Worm (Caenorhabditis elegans) whole organism, L4 larva: ENCODE data around the gene C25F9.2.

Source experiments
- F26F4.8 ChIP-seq: fragments of 200-800 bp; sonication (Bioruptor generic); conservative IDR thresholded peaks from 2 replicates; pipeline ENCODE4 v1.3.6; 2022; ENCODE audit warnings: missing genetic modification characterization, missing compliant biosample characterization
- F44E2.7 ChIP-seq: fragments of 200-800 bp; sonication (Bioruptor generic); IDR thresholded peaks from 2 replicates; pipeline ENCODE4 v2.1.2; 2022; ENCODE audit warnings: missing genetic modification characterization, missing compliant biosample characterization
- Y48G9A.11 ChIP-seq: fragments of 200-800 bp; sonication (Bioruptor generic); IDR thresholded peaks from 2 replicates; pipeline ENCODE4 v1.3.6; 2022; ENCODE audit warnings: missing genetic modification reagents, missing genetic modification characterization, missing compliant biosample characterization
- Y75B8A.6 ChIP-seq: fragments of 200-800 bp; sonication (Bioruptor generic); IDR thresholded peaks from 2 replicates; pipeline ENCODE4 v1.3.6; 2022; ENCODE audit warnings: missing genetic modification reagents, missing genetic modification characterization, missing compliant biosample characterization
- aha-1 ChIP-seq: fragments of 150-350 bp; peaks from one replicate; lab custom pipeline; 2014; ENCODE audit warnings: missing biosample characterization, missing genetic modification characterization
- attf-4 ChIP-seq: sonication (generic microtip); optimal IDR thresholded peaks from 3 replicates; lab custom pipeline; 2017; ENCODE audit warnings: missing biosample characterization, missing genetic modification characterization
- daf-12 ChIP-seq: fragments of 150-350 bp; optimal IDR thresholded peaks from 2 replicates; lab custom pipeline; 2014; ENCODE audit warnings: missing biosample characterization, missing genetic modification reagents, missing genetic modification characterization
- daf-19 ChIP-seq: fragments of 200-800 bp; sonication (Bioruptor generic); conservative IDR thresholded peaks from 2 replicates; pipeline ENCODE4 v1.3.6; 2022; ENCODE audit warnings: missing genetic modification characterization, missing compliant biosample characterization
- dmd-6 ChIP-seq: fragments of 200-800 bp; sonication (Bioruptor generic); IDR thresholded peaks from 2 replicates; pipeline ENCODE4 v1.3.6; 2022; ENCODE audit warnings: missing genetic modification reagents, missing genetic modification characterization, missing compliant biosample characterization
- dmd-9 ChIP-seq: fragments of 200-800 bp; sonication (Bioruptor generic); IDR thresholded peaks from 2 replicates; pipeline ENCODE4 v1.3.6; 2022; ENCODE audit warnings: missing genetic modification reagents, missing genetic modification characterization, missing compliant biosample characterization
- dpl-1 ChIP-seq: fragments of 150-350 bp; optimal IDR thresholded peaks from 2 replicates; lab custom pipeline; 2014; ENCODE audit warnings: missing biosample characterization, missing genetic modification reagents, missing genetic modification characterization
- fkh-10 ChIP-seq: fragments of 150-350 bp; optimal IDR thresholded peaks from 2 replicates; lab custom pipeline; 2014; ENCODE audit warnings: missing biosample characterization, missing genetic modification reagents, missing genetic modification characterization
- hlh-11 ChIP-seq: fragments of 200-800 bp; sonication (Bioruptor generic); optimal IDR thresholded peaks from 2 replicates; lab custom pipeline; 2018; ENCODE audit warnings: mild to moderate bottlenecking, missing genetic modification characterization, missing compliant biosample characterization
- hlh-30 ChIP-seq: sonication (generic microtip); optimal IDR thresholded peaks from 2 replicates; lab custom pipeline; 2017; ENCODE audit warnings: antibody characterized with exemption, mild to moderate bottlenecking, missing genetic modification characterization, missing compliant biosample characterization; ENCODE audit not compliant: insufficient read depth
- lsy-2 ChIP-seq, 2 experiments: fragments of 150-350 bp in 1 of 2; sonication (generic microtip) in 1 of 2; optimal IDR thresholded peaks; 2 replicates each; lab custom pipeline; 2014 to 2017; ENCODE audit warnings: missing biosample characterization in 2 of 2, missing genetic modification characterization in 2 of 2
- mdl-1 ChIP-seq, 2 experiments: fragments of 150-350 bp in 1 of 2; sonication (generic microtip) in 1 of 2; optimal IDR thresholded peaks; 2 replicates each; lab custom pipeline; 2014 to 2017; ENCODE audit warnings: missing biosample characterization in 2 of 2, missing genetic modification characterization in 2 of 2
- mxl-2 ChIP-seq: fragments of 200-800 bp; sonication (Bioruptor generic); conservative IDR thresholded peaks from 2 replicates; pipeline ENCODE4 v1.3.6; 2022; ENCODE audit warnings: missing genetic modification reagents, missing genetic modification characterization, missing compliant biosample characterization
- nhr-111 ChIP-seq: fragments of 200-800 bp; sonication (Bioruptor generic); optimal IDR thresholded peaks from 2 replicates; lab custom pipeline; 2018; ENCODE audit warnings: mild to moderate bottlenecking, missing genetic modification characterization, missing compliant biosample characterization
- nhr-28 ChIP-seq: fragments of 150-350 bp; optimal IDR thresholded peaks from 2 replicates; lab custom pipeline; 2014; ENCODE audit warnings: missing biosample characterization, missing genetic modification characterization
- nhr-77 ChIP-seq: fragments of 150-350 bp; optimal IDR thresholded peaks from 2 replicates; lab custom pipeline; 2014; ENCODE audit warnings: missing biosample characterization, missing genetic modification characterization
- pha-4 ChIP-seq, 2 experiments: fragments of 150-350 bp in 1 of 2; fragments of 200-800 bp in 1 of 2; sonication (Bioruptor generic) in 1 of 2; IDR thresholded peaks in 1 of 2; optimal IDR thresholded peaks in 1 of 2; 2 replicates each; pipeline versions ENCODE4 v1.3.6 to Lab custom; 2014 to 2022; ENCODE audit warnings: missing genetic modification characterization in 2 of 2, missing genetic modification reagents in 2 of 2, missing biosample characterization in 1 of 2, missing compliant biosample characterization in 1 of 2
- php-3 ChIP-seq: fragments of 200-800 bp; sonication (Bioruptor generic); IDR thresholded peaks from 2 replicates; pipeline ENCODE4 v1.3.6; 2022; ENCODE audit warnings: missing genetic modification reagents, missing genetic modification characterization, missing compliant biosample characterization
- pqm-1 ChIP-seq: sonication (generic microtip); optimal IDR thresholded peaks from 2 replicates; lab custom pipeline; 2017; ENCODE audit warnings: missing biosample characterization, missing genetic modification characterization
- saeg-2 ChIP-seq: fragments of 200-800 bp; sonication (Bioruptor generic); IDR thresholded peaks from 2 replicates; pipeline ENCODE4 v1.3.6; 2022; ENCODE audit warnings: missing genetic modification reagents, missing genetic modification characterization, missing compliant biosample characterization
- sdz-12 ChIP-seq: fragments of 200-800 bp; sonication (Bioruptor generic); optimal IDR thresholded peaks from 2 replicates; lab custom pipeline; 2018; ENCODE audit warnings: mild to moderate bottlenecking, missing genetic modification characterization, missing compliant biosample characterization
- skn-1 ChIP-seq: fragments of 150-350 bp; optimal IDR thresholded peaks from 2 replicates; lab custom pipeline; 2014; ENCODE audit warnings: missing biosample characterization, missing genetic modification characterization
- snpc-4 ChIP-seq: fragments of 150-350 bp; optimal IDR thresholded peaks from 2 replicates; lab custom pipeline; 2014; ENCODE audit warnings: missing biosample characterization, missing genetic modification characterization
- spr-1 ChIP-seq: sonication (generic microtip); optimal IDR thresholded peaks from 2 replicates; lab custom pipeline; 2016; ENCODE audit warnings: mild to moderate bottlenecking, missing genetic modification characterization, missing compliant biosample characterization
- spr-3 ChIP-seq: fragments of 200-800 bp; sonication (Bioruptor generic); optimal IDR thresholded peaks from 2 replicates; lab custom pipeline; 2018; ENCODE audit warnings: mild to moderate bottlenecking, missing genetic modification characterization, missing compliant biosample characterization
- tra-1 ChIP-seq: fragments of 200-800 bp; sonication (Bioruptor generic); IDR thresholded peaks from 2 replicates; pipeline ENCODE4 v1.3.6; 2022; ENCODE audit warnings: missing genetic modification reagents, missing genetic modification characterization, missing compliant biosample characterization
- unc-130 ChIP-seq: sonication (generic microtip); optimal IDR thresholded peaks from 2 replicates; lab custom pipeline; 2016; ENCODE audit warnings: missing genetic modification reagents, missing genetic modification characterization, missing compliant biosample characterization
- unc-39 ChIP-seq: sonication (generic microtip); optimal IDR thresholded peaks from 2 replicates; lab custom pipeline; 2017; ENCODE audit warnings: missing biosample characterization, missing genetic modification characterization
- unc-62 ChIP-seq, 3 experiments: fragments of 150-350 bp in 1 of 3; sonication (generic microtip); optimal IDR thresholded peaks in 2 of 3; peaks in 1 of 3; 1 replicate in 1 of 3; 2 replicates in 2 of 3; lab custom pipeline; 2014 to 2017; ENCODE audit warnings: missing biosample characterization in 3 of 3, missing genetic modification characterization in 3 of 3, missing genetic modification reagents in 3 of 3, missing genotype in 1 of 3
- zfp-2 ChIP-seq: sonication (generic microtip); optimal IDR thresholded peaks from 2 replicates; lab custom pipeline; 2016; ENCODE audit warnings: mild to moderate bottlenecking, missing genetic modification characterization, missing compliant biosample characterization
- zip-2 ChIP-seq: fragments of 150-350 bp; optimal IDR thresholded peaks from 2 replicates; lab custom pipeline; 2014; ENCODE audit warnings: missing biosample characterization, missing genetic modification characterization
- ztf-11 ChIP-seq: fragments of 150-350 bp; optimal IDR thresholded peaks from 2 replicates; lab custom pipeline; 2014; ENCODE audit warnings: missing biosample characterization, missing genetic modification characterization

The C25F9.2 gene

ce11 chrV:19429605-19430004, 8.3 kb downstream of the C25F9.2 start:
- TF ChIP-seq spr-3 (GFP tag; lab: Kevin White, UChicago) (no peak), php-3 (no peak), Y75B8A.6 (GFP tag; lab: Robert Waterston, UW) (0 out of 2 replicates have a peak, but pooled peaks have one; percentile 47), aha-1 (tag; lab: Kevin White, UChicago) (no peak)

- TF ChIP-seq zfp-2 (tag; lab: Kevin White, UChicago) (no peak), sdz-12 (GFP tag; lab: Kevin White, UChicago) (no peak), saeg-2 (GFP tag; lab: Robert Waterston, UW) (0 out of 2 replicates have a peak, but pooled peaks have one; percentile 11), hlh-11 (peak; percentile 8), lsy-2 (tag; optimal IDR thresholded peaks at IDR 0.05; lab: Kevin White, UChicago) (no peak), unc-62 (GFP tag; optimal IDR thresholded peaks at IDR 0.05 in 1 of 2; lab: Kevin White, UChicago) (no peak), unc-62 (tag; optimal IDR thresholded peaks at IDR 0.05; lab: Kevin White, UChicago) (no peak), hlh-30 (tag; lab: Kevin White, UChicago) (peak; percentile 30), dmd-6 (no peak), pqm-1 (tag; lab: Kevin White, UChicago) (no peak), pha-4 (GFP tag; IDR thresholded peaks at IDR 0.05; lab: Robert Waterston, UW) (no peak), pha-4 (tag; optimal IDR thresholded peaks at IDR 0.05; lab: Kevin White, UChicago) (no peak), mxl-2 (peak; percentile 63; the same call in 1 of the 2 replicates), fkh-10 (GFP tag; lab: Kevin White, UChicago) (no peak), unc-39 (tag; lab: Kevin White, UChicago) (no peak), Y48G9A.11 (GFP tag; lab: Robert Waterston, UW) (no peak), unc-130 (no peak), F26F4.8 (0 out of 2 replicates have a peak, but pooled peaks have one; percentile 19), F44E2.7 (GFP tag; lab: Robert Waterston, UW) (no peak), tra-1 (0 out of 2 replicates have a peak, but pooled peaks have one; percentile 25), snpc-4 (tag; lab: Kevin White, UChicago) (no peak), nhr-111 (GFP tag; lab: Kevin White, UChicago) (peak; percentile 62), ztf-11 (tag; lab: Kevin White, UChicago) (no peak)
These were observed 9.2 kb downstream of the C25F9.2 start for ce11 chrV:19430351-19430913.

- TF ChIP-seq dpl-1 (GFP tag; lab: Kevin White, UChicago) (no peak), Y75B8A.6 (GFP tag; lab: Robert Waterston, UW) (no peak), daf-12 (tag; lab: Kevin White, UChicago) (no peak), mdl-1 (tag; optimal IDR thresholded peaks at IDR 0.05; lab: Kevin White, UChicago) (no peak), daf-19 (GFP tag; lab: Robert Waterston, UW) (no peak), spr-1 (no peak), nhr-77 (tag; lab: Kevin White, UChicago) (no peak), dmd-9 (GFP tag; lab: Robert Waterston, UW) (no peak), unc-39 (tag; lab: Kevin White, UChicago) (no peak), attf-4 (tag; lab: Kevin White, UChicago) (no peak)
These were observed 9.8 kb downstream of the C25F9.2 start, which contains the start of gene srw-85 for ce11 chrV:19431036-19431435. Gene srw-85 (minus strand): TSS chrV:19431136.

- TF ChIP-seq php-3 (peak; percentile 86), nhr-28 (peak; percentile 27), aha-1 (tag; lab: Kevin White, UChicago) (peak; percentile 76), skn-1 (tag; lab: Kevin White, UChicago) (no peak), zip-2 (tag; lab: Kevin White, UChicago) (peak; percentile 46)
These were observed 10.8 kb downstream of the C25F9.2 start for ce11 chrV:19432030-19432429.
